Comparison of ENCODE assay signal across 1 fruit fly cellular context in the genomic region with DNA sequence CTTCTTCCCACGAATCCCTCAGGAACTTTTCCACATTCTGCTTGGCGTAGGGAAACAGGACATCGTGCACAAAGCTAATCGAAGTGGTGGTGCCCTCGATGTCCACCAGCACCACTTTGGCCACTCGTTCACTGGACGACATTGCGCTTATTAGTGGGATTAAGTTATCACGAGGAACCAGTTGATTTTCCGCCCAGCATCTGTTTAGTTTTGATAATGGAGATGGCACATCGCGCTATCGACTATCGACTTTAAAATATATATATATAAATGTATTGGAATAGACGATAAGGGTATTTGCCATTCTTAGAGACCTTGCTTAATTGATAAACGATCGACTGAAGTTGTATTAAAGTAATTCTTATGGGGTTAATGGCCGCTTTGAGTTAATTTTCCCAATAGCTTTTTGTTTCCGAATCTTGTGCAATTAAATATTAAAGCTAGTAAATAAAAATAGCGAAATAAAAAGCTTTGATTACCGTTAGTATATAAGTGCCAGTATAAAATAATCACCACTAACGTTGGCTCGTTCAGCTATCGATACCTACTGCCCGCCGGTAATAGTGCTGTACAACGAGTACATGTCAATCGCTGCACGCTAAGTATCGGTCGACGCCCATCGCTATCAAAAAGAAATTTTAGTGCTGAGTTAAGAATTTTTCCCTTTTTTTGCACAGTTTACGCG.
TF ChIP-seq lines count a peak whose summit lies in the region.

A gene (minus strand): TSS at position 220 of the 685 bp plus-strand sequence.
A gene (plus strand): TSS at position 576 of the 685 bp plus-strand sequence.

TF ChIP-seq in whole organism, embryonic, 481 proteins besides CTCF, POLR2A, EP300 and RAD21 (continued from another document and continues in another):
- TF ChIP-seq stc (GFP tag; IDR thresholded peaks at IDR 0.05; lab: Robert Waterston, UW) (no peak), wor (GFP tag; IDR thresholded peaks at IDR 0.05; lab: Robert Waterston, UW) (peak; percentile 36; the same call in 1 of the 2 replicates), CG31365 (tag; optimal IDR thresholded peaks at IDR 0.05; lab: Kevin White, UChicago) (no peak), CG13123 (GFP tag; optimal IDR thresholded peaks at IDR 0.05; lab: Kevin White, UChicago) (no peak), B-H1 (GFP tag; IDR thresholded peaks at IDR 0.05; lab: Robert Waterston, UW) (no peak), CG7556 (GFP tag; optimal IDR thresholded peaks at IDR 0.05; lab: Kevin White, UChicago) (peak; percentile 58), crp (GFP tag; optimal IDR thresholded peaks at IDR 0.05; lab: Kevin White, UChicago) (peak in 1 of 2 experiments; percentile 55), Dref (GFP tag; IDR thresholded peaks at IDR 0.05; lab: Robert Waterston, UW) (peak; percentile 88), usp (GFP tag; optimal IDR thresholded peaks at IDR 0.05; lab: Kevin White, UChicago) (no peak), ftz-f1 (GFP tag; optimal IDR thresholded peaks at IDR 0.05; lab: Kevin White, UChicago) (no peak), gsb (GFP tag; IDR thresholded peaks at IDR 0.05; lab: Robert Waterston, UW) (no peak), dmrt11E (tag; optimal IDR thresholded peaks at IDR 0.05; lab: Kevin White, UChicago) (peak; percentile 56), Antp (GFP tag; optimal IDR thresholded peaks at IDR 0.05; lab: Kevin White, UChicago) (peak; percentile 62), fd96Cb (tag; optimal IDR thresholded peaks at IDR 0.05; lab: Kevin White, UChicago) (peak; percentile 56), exex (tag; optimal IDR thresholded peaks at IDR 0.05; lab: Kevin White, UChicago) (peak; percentile 11), br (optimal IDR thresholded peaks at IDR 0.05; lab: Kevin White, UChicago) (no peak), yki (optimal IDR thresholded peaks at IDR 0.05; lab: Kevin White, UChicago) (no peak), CG6175 (GFP tag; IDR thresholded peaks at IDR 0.05; lab: Robert Waterston, UW) (no peak), Lim3 (GFP tag; IDR thresholded peaks at IDR 0.05; lab: Robert Waterston, UW) (no peak), CG10959 (GFP tag; IDR thresholded peaks at IDR 0.05; lab: Robert Waterston, UW) (no peak), slou (GFP tag; optimal IDR thresholded peaks at IDR 0.05; lab: Kevin White, UChicago) (peak; percentile 54), amos (GFP tag; IDR thresholded peaks at IDR 0.05; lab: Robert Waterston, UW; ENCODE audit: partially characterized antibody) (peak; percentile 86), CG8089 (GFP tag; optimal IDR thresholded peaks at IDR 0.05; lab: Kevin White, UChicago) (no peak), crol (GFP tag; IDR thresholded peaks at IDR 0.05; lab: Robert Waterston, UW) (no peak), CG17912 (GFP tag; optimal IDR thresholded peaks at IDR 0.05; lab: Kevin White, UChicago) (no peak), insv (GFP tag; optimal IDR thresholded peaks at IDR 0.05; lab: Kevin White, UChicago) (peak in 1 of 2 experiments; percentile 30), Ptx1 (GFP tag; IDR thresholded peaks at IDR 0.05; lab: Robert Waterston, UW) (peak; percentile 70), CG6254 (GFP tag; optimal IDR thresholded peaks at IDR 0.05; lab: Kevin White, UChicago) (peak; percentile 32), Lpt (GFP tag; optimal IDR thresholded peaks at IDR 0.05; lab: Kevin White, UChicago) (no peak), CG10654 (GFP tag; optimal IDR thresholded peaks at IDR 0.05; lab: Kevin White, UChicago) (peak; percentile 46), Mad (GFP tag; optimal IDR thresholded peaks at IDR 0.05; lab: Kevin White, UChicago) (peak; percentile 29), CG18262 (tag; optimal IDR thresholded peaks at IDR 0.05; lab: Kevin White, UChicago) (peak; percentile 67), Atf-2 (GFP tag; optimal IDR thresholded peaks at IDR 0.05; lab: Kevin White, UChicago) (peak; percentile 1), Six4 (GFP tag; optimal IDR thresholded peaks at IDR 0.05; lab: Kevin White, UChicago) (peak; percentile 46), CG6683 (GFP tag; optimal IDR thresholded peaks at IDR 0.05; lab: Kevin White, UChicago) (no peak), HmgD (GFP tag; optimal IDR thresholded peaks at IDR 0.05; lab: Kevin White, UChicago) (peak; percentile 42), kah (GFP tag; optimal IDR thresholded peaks at IDR 0.05; lab: Kevin White, UChicago) (no peak), nerfin-1 (tag; optimal IDR thresholded peaks at IDR 0.05; lab: Kevin White, UChicago) (peak; percentile 13), CG15269 (tag; optimal IDR thresholded peaks at IDR 0.05; lab: Kevin White, UChicago) (peak; percentile 67), CG42726 (GFP tag; IDR thresholded peaks at IDR 0.05; lab: Robert Waterston, UW; ENCODE audit: partially characterized antibody) (0 out of 2 replicates have a peak, but pooled peaks have one; percentile 41), CoRest (tag; optimal IDR thresholded peaks at IDR 0.05; lab: Kevin White, UChicago) (peak; percentile 83), D19A (tag; optimal IDR thresholded peaks at IDR 0.05; lab: Kevin White, UChicago) (peak; percentile 88), Kr (GFP tag; optimal IDR thresholded peaks at IDR 0.05; lab: Kevin White, UChicago) (no peak), repo (GFP tag; optimal IDR thresholded peaks at IDR 0.05; lab: Kevin White, UChicago) (peak; percentile 22), CG7987 (GFP tag; optimal IDR thresholded peaks at IDR 0.05; lab: Kevin White, UChicago) (no peak), ranshi (GFP tag; IDR thresholded peaks at IDR 0.05; lab: Robert Waterston, UW) (no peak; the same call in 1 of the 2 replicates), fru (optimal IDR thresholded peaks at IDR 0.05; lab: Kevin White, UChicago) (no peak), PHDP (tag; optimal IDR thresholded peaks at IDR 0.05; lab: Kevin White, UChicago) (peak; percentile 58), dimm (GFP tag; IDR thresholded peaks at IDR 0.05; lab: Robert Waterston, UW) (no peak), Doc2 (GFP tag; IDR thresholded peaks at IDR 0.05; lab: Robert Waterston, UW) (no peak), CG2889 (GFP tag; IDR thresholded peaks at IDR 0.05; lab: Robert Waterston, UW) (no peak), CG10274 (GFP tag; optimal IDR thresholded peaks at IDR 0.05; lab: Kevin White, UChicago) (peak; percentile 46), crc (GFP tag; optimal IDR thresholded peaks at IDR 0.05; lab: Kevin White, UChicago) (peak; percentile 25), vvl (GFP tag; IDR thresholded peaks at IDR 0.05; lab: Robert Waterston, UW) (0 out of 2 replicates have a peak, but pooled peaks have one; percentile 44), rib (GFP tag; IDR thresholded peaks at IDR 0.05; lab: Robert Waterston, UW) (peak; percentile 47; the same call in 1 of the 2 replicates), CG17186 (GFP tag; optimal IDR thresholded peaks at IDR 0.05; lab: Kevin White, UChicago) (peak; percentile 13), caup (GFP tag; optimal IDR thresholded peaks at IDR 0.05; lab: Kevin White, UChicago; ENCODE audit: severe bottlenecking) (peak; percentile 48), CG8924 (tag; optimal IDR thresholded peaks at IDR 0.05; lab: Kevin White, UChicago) (peak; percentile 55), CG11504 (tag; optimal IDR thresholded peaks at IDR 0.05; lab: Kevin White, UChicago) (peak; percentile 73), Hsf (GFP tag; optimal IDR thresholded peaks at IDR 0.05; lab: Kevin White, UChicago) (peak; percentile 48), CG4854 (GFP tag; optimal IDR thresholded peaks at IDR 0.05; lab: Kevin White, UChicago) (no peak), CG16813 (GFP tag; IDR thresholded peaks at IDR 0.05; lab: Robert Waterston, UW; ENCODE audit: partially characterized antibody) (peak; percentile 84), CG30431 (GFP tag; optimal IDR thresholded peaks at IDR 0.05; lab: Kevin White, UChicago) (peak; percentile 28), zfh1 (GFP tag; IDR thresholded peaks at IDR 0.05; lab: Robert Waterston, UW) (peak; percentile 50; the same call in 2 of the 3 replicates), ind (GFP tag; optimal IDR thresholded peaks at IDR 0.05; lab: Kevin White, UChicago) (peak; percentile 69), fu2 (GFP tag; optimal IDR thresholded peaks at IDR 0.05; lab: Kevin White, UChicago) (peak; percentile 51), tx (GFP tag; optimal IDR thresholded peaks at IDR 0.05; lab: Kevin White, UChicago) (peak; percentile 51), Sry-β (GFP tag; optimal IDR thresholded peaks at IDR 0.05; lab: Kevin White, UChicago) (peak; percentile 46), B-H2 (GFP tag; optimal IDR thresholded peaks at IDR 0.05; lab: Kevin White, UChicago) (peak; percentile 57), Fer3 (tag; optimal IDR thresholded peaks at IDR 0.05; lab: Kevin White, UChicago) (peak; percentile 41), seq (GFP tag; IDR thresholded peaks at IDR 0.05; lab: Robert Waterston, UW) (0 out of 2 replicates have a peak, but pooled peaks have one; percentile 28), Trl (optimal IDR thresholded peaks at IDR 0.05; lab: Kevin White, UChicago) (no peak), Trl (GFP tag; optimal IDR thresholded peaks at IDR 0.05; lab: Kevin White, UChicago) (peak; percentile 59), CG8281 (tag; optimal IDR thresholded peaks at IDR 0.05; lab: Kevin White, UChicago) (no peak), trh (GFP tag; optimal IDR thresholded peaks at IDR 0.05; lab: Kevin White, UChicago) (peak; percentile 33), CG2199 (GFP tag; IDR thresholded peaks at IDR 0.05; lab: Robert Waterston, UW) (no peak), z (GFP tag; IDR thresholded peaks at IDR 0.05; lab: Robert Waterston, UW) (no peak), Mrtf (GFP tag; IDR thresholded peaks at IDR 0.05; lab: Robert Waterston, UW) (0 out of 3 replicates have a peak, but pooled peaks have one; percentile 28), Hr3 (GFP tag; optimal IDR thresholded peaks at IDR 0.05; lab: Kevin White, UChicago) (peak; percentile 70), CG30020 (tag; optimal IDR thresholded peaks at IDR 0.05; lab: Kevin White, UChicago) (peak; percentile 51), ase (GFP tag; IDR thresholded peaks at IDR 0.05; lab: Robert Waterston, UW) (0 out of 3 replicates have a peak, but pooled peaks have one; percentile 45), Bdp1 (GFP tag; optimal IDR thresholded peaks at IDR 0.05; lab: Kevin White, UChicago) (no peak), sd (tag; optimal IDR thresholded peaks at IDR 0.05; lab: Kevin White, UChicago) (peak; percentile 19), mam (GFP tag; optimal IDR thresholded peaks at IDR 0.05; lab: Kevin White, UChicago) (peak; percentile 73), onecut (GFP tag; IDR thresholded peaks at IDR 0.05; lab: Robert Waterston, UW) (no peak), Aef1 (GFP tag; IDR thresholded peaks at IDR 0.05; lab: Robert Waterston, UW) (peak; percentile 55; the same call in 2 of the 3 replicates), NfI (GFP tag; optimal IDR thresholded peaks at IDR 0.05; lab: Kevin White, UChicago) (peak; percentile 40), Dek (tag; optimal IDR thresholded peaks at IDR 0.05; lab: Kevin White, UChicago) (peak; percentile 36), CG10209 (GFP tag; optimal IDR thresholded peaks at IDR 0.05; lab: Kevin White, UChicago) (peak; percentile 67), Med (GFP tag; lab: Kevin White, UChicago) (peak; percentile 88), gsb-n (tag; optimal IDR thresholded peaks at IDR 0.05; lab: Kevin White, UChicago) (peak; percentile 44), HLH3B (GFP tag; IDR thresholded peaks at IDR 0.05; lab: Robert Waterston, UW) (peak; percentile 48; the same call in 1 of the 2 replicates), CG34376 (GFP tag; optimal IDR thresholded peaks at IDR 0.05; lab: Kevin White, UChicago) (no peak), CG17359 (tag; optimal IDR thresholded peaks at IDR 0.05; lab: Kevin White, UChicago) (peak; percentile 58), otp (GFP tag; IDR thresholded peaks at IDR 0.05; lab: Robert Waterston, UW) (no peak), CG1024 (GFP tag; IDR thresholded peaks at IDR 0.05; lab: Robert Waterston, UW) (peak; percentile 23; the same call in 1 of the 2 replicates), cato (GFP tag; optimal IDR thresholded peaks at IDR 0.05; lab: Kevin White, UChicago; ENCODE audit: borderline replicate concordance) (no peak), ems (GFP tag; optimal IDR thresholded peaks at IDR 0.05; lab: Kevin White, UChicago) (peak; percentile 38), Side (GFP tag; optimal IDR thresholded peaks at IDR 0.05; lab: Kevin White, UChicago) (peak; percentile 56), CG12769 (tag; optimal IDR thresholded peaks at IDR 0.05; lab: Kevin White, UChicago) (peak; percentile 11), CG9609 (GFP tag; optimal IDR thresholded peaks at IDR 0.05; lab: Kevin White, UChicago) (peak; percentile 59), zen (tag; optimal IDR thresholded peaks at IDR 0.05; lab: Kevin White, UChicago) (peak; percentile 49), CG8765 (GFP tag; IDR thresholded peaks at IDR 0.05; lab: Robert Waterston, UW) (peak; percentile 39; the same call in 1 of the 2 replicates), mirr (GFP tag; optimal IDR thresholded peaks at IDR 0.05; lab: Kevin White, UChicago) (no peak), oc (tag; optimal IDR thresholded peaks at IDR 0.05; lab: Kevin White, UChicago) (no peak), CHES-1-like (GFP tag; optimal IDR thresholded peaks at IDR 0.05; lab: Kevin White, UChicago) (peak; percentile 68), CG8478 (optimal IDR thresholded peaks at IDR 0.05; lab: Kevin White, UChicago) (no peak), CG18476 (GFP tag; optimal IDR thresholded peaks at IDR 0.05; lab: Kevin White, UChicago) (peak; percentile 24), lbe (GFP tag; optimal IDR thresholded peaks at IDR 0.05; lab: Kevin White, UChicago) (peak; percentile 44), CG6689 (GFP tag; IDR thresholded peaks at IDR 0.05; lab: Robert Waterston, UW) (peak; percentile 50; the same call in 1 of the 2 replicates), stwl (tag; optimal IDR thresholded peaks at IDR 0.05; lab: Kevin White, UChicago) (peak; percentile 45), CG4328 (GFP tag; optimal IDR thresholded peaks at IDR 0.05; lab: Kevin White, UChicago) (peak; percentile 34), CG11247 (GFP tag; IDR thresholded peaks at IDR 0.05; lab: Robert Waterston, UW) (no peak), Gsc (GFP tag; IDR thresholded peaks at IDR 0.05; lab: Robert Waterston, UW) (no peak), tup (GFP tag; optimal IDR thresholded peaks at IDR 0.05; lab: Kevin White, UChicago) (no peak), nmo (GFP tag; optimal IDR thresholded peaks at IDR 0.05; lab: Kevin White, UChicago) (peak; percentile 82), p53 (GFP tag; optimal IDR thresholded peaks at IDR 0.05; lab: Kevin White, UChicago) (peak; percentile 5), Adf1 (GFP tag; IDR thresholded peaks at IDR 0.05; lab: Robert Waterston, UW) (no peak), tap (tag; optimal IDR thresholded peaks at IDR 0.05; lab: Kevin White, UChicago) (peak; percentile 53), slbo (GFP tag; IDR thresholded peaks at IDR 0.05; lab: Robert Waterston, UW) (peak; percentile 52; the same call in 1 of the 2 replicates), Doc3 (GFP tag; IDR thresholded peaks at IDR 0.05; lab: Robert Waterston, UW; ENCODE audit: partially characterized antibody) (peak; percentile 66), NK7.1 (GFP tag; optimal IDR thresholded peaks at IDR 0.05; lab: Kevin White, UChicago) (no peak)
